Fruit fly (Drosophila melanogaster) whole organism, adult: ENCODE measurements around the gene CG13855.

Experiments used
- CG14711 ChIP-seq: fragments of 200-800 bp; sonication (Bioruptor generic); optimal IDR thresholded peaks from 2 replicates; lab custom pipeline; 2018; ENCODE audit warnings: missing biosample characterization, mild to moderate bottlenecking, missing genetic modification characterization, moderate library complexity
- CG1620 ChIP-seq: fragments of 200-800 bp; sonication (Bioruptor generic); optimal IDR thresholded peaks from 2 replicates; lab custom pipeline; 2016; ENCODE audit warnings: missing biosample characterization, missing genetic modification characterization
- CG5204 ChIP-seq: fragments of 200-800 bp; sonication (Bioruptor generic); optimal IDR thresholded peaks from 2 replicates; lab custom pipeline; 2016; ENCODE audit warnings: missing biosample characterization, missing genetic modification characterization
- CG7101 ChIP-seq: fragments of 200-800 bp; sonication (Bioruptor generic); optimal IDR thresholded peaks from 2 replicates; lab custom pipeline; 2018; ENCODE audit warnings: missing biosample characterization, mild to moderate bottlenecking, missing genetic modification characterization, moderate library complexity
- Clk ChIP-seq: fragments of 200-800 bp; sonication (Bioruptor generic); optimal IDR thresholded peaks from 2 replicates; lab custom pipeline; 2017; ENCODE audit warnings: missing biosample characterization, missing genetic modification characterization
- Crg-1 ChIP-seq: fragments of 200-800 bp; sonication (Bioruptor generic); optimal IDR thresholded peaks from 2 replicates; lab custom pipeline; 2016; ENCODE audit warnings: missing biosample characterization, missing genetic modification characterization
- Mnt ChIP-seq: fragments of 200-800 bp; sonication (Bioruptor generic); optimal IDR thresholded peaks from 2 replicates; lab custom pipeline; 2016; ENCODE audit warnings: missing biosample characterization, mild to moderate bottlenecking, missing genetic modification characterization
- bab1 ChIP-seq: fragments of 200-800 bp; sonication (Bioruptor generic); optimal IDR thresholded peaks from 3 replicates; lab custom pipeline; 2019; ENCODE audit warnings: missing biosample characterization, mild to moderate bottlenecking, missing genetic modification characterization, moderate library complexity
- cic ChIP-seq: fragments of 200-800 bp; sonication (Bioruptor generic); optimal IDR thresholded peaks from 2 replicates; lab custom pipeline; 2017; ENCODE audit warnings: missing biosample characterization, mild to moderate bottlenecking, missing genetic modification characterization, moderate library complexity
- kay ChIP-seq: fragments of 200-800 bp; sonication (Bioruptor generic); peaks from one replicate; lab custom pipeline; 2016; ENCODE audit warnings: missing biosample characterization, missing genetic modification characterization, borderline replicate concordance
- ovo ChIP-seq: fragments of 200-800 bp; sonication (Bioruptor generic); optimal IDR thresholded peaks from 2 replicates; lab custom pipeline; 2016; ENCODE audit warnings: missing biosample characterization, missing genetic modification characterization
- pad ChIP-seq: fragments of 200-800 bp; sonication (Bioruptor generic); optimal IDR thresholded peaks from 3 replicates; lab custom pipeline; 2017; ENCODE audit warnings: missing biosample characterization, missing genetic modification characterization, mild to moderate bottlenecking, moderate library complexity, missing genetic modification reagents
- tj ChIP-seq: fragments of 200-800 bp; sonication (Bioruptor generic); optimal IDR thresholded peaks from 3 replicates; lab custom pipeline; 2017; ENCODE audit warnings: missing biosample characterization, mild to moderate bottlenecking, missing genetic modification characterization, moderate library complexity
- toe ChIP-seq: fragments of 200-800 bp; sonication (Bioruptor generic); optimal IDR thresholded peaks from 2 replicates; lab custom pipeline; 2016; ENCODE audit warnings: missing biosample characterization, missing genetic modification characterization

DNA sequence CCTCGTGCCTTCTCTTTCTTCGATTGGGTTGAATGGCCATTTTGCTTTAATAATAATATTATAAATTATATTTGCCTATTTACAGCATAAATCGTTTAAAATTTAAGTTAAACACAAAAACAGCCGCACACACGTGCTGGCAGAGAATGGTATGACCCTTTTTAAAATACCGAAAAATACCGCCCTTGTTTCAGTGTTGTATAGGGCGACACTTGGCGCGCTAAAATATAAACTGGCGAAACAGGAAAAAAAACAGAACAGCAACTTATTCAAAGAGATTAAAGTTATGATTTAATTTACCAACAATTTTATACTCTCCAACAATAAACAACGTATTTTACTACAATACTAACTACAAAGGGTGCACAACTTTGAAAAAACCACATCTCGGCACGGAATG, 40.8 kb downstream of the CG13855 start, which contains the start of gene CG12499:
- TF ChIP-seq CG1620 (GFP tag; lab: Kevin White, UChicago) = no peak
- no peak for TF ChIP-seq CG5204 (GFP tag; lab: Kevin White, UChicago)
- peak; percentile 3 for TF ChIP-seq bab1 (GFP tag; lab: Kevin White, UChicago)
- no peak for TF ChIP-seq cic (GFP tag; lab: Kevin White, UChicago)
- no peak for TF ChIP-seq tj (GFP tag; lab: Kevin White, UChicago)
- TF ChIP-seq kay (GFP tag; lab: Kevin White, UChicago) = peak; percentile 93
- TF ChIP-seq CG7101 = no peak
- TF ChIP-seq Mnt (GFP tag; lab: Kevin White, UChicago) = peak; percentile 93
- TF ChIP-seq pad (GFP tag; lab: Kevin White, UChicago) = no peak
- TF ChIP-seq Clk (GFP tag; lab: Kevin White, UChicago) = no peak
- TF ChIP-seq CG14711 (tag; lab: Kevin White, UChicago) = no peak
- TF ChIP-seq Crg-1 (GFP tag; lab: Kevin White, UChicago) = no peak
- no peak for TF ChIP-seq ovo (GFP tag; lab: Kevin White, UChicago)
- no peak for TF ChIP-seq toe (GFP tag; lab: Kevin White, UChicago)
